Fruit fly (Drosophila melanogaster) whole organism, embryonic: Measurements from ENCODE around the gene Stat92E.

Experiments used
- Adf1 ChIP-seq: fragments of 200-800 bp; sonication (Bioruptor generic); IDR thresholded peaks from 2 replicates; pipeline ENCODE4 v1.3.6; 2022; ENCODE audit warnings: missing biosample characterization, missing genetic modification characterization
- Antp ChIP-seq: fragments of 200-800 bp; sonication (Bioruptor generic); optimal IDR thresholded peaks from 3 replicates; lab custom pipeline; 2016; ENCODE audit warnings: missing biosample characterization, missing genetic modification characterization
- Atf-2 ChIP-seq: fragments of 200-800 bp; sonication (Bioruptor generic); optimal IDR thresholded peaks from 2 replicates; lab custom pipeline; 2016; ENCODE audit warnings: missing biosample characterization, missing genetic modification characterization
- Atf3 ChIP-seq: fragments of 200-800 bp; sonication (Bioruptor generic); optimal IDR thresholded peaks from 3 replicates; lab custom pipeline; 2016; ENCODE audit warnings: missing biosample characterization, missing genetic modification characterization
- Blimp-1 ChIP-seq: fragments of 200-800 bp; sonication (Bioruptor generic); optimal IDR thresholded peaks from 3 replicates; lab custom pipeline; 2018; ENCODE audit warnings: missing biosample characterization, missing genetic modification characterization, mild to moderate bottlenecking, moderate library complexity, missing genetic modification reagents
- CG10274 ChIP-seq: fragments of 200-800 bp; sonication (Bioruptor generic); optimal IDR thresholded peaks from 3 replicates; lab custom pipeline; 2017; ENCODE audit warnings: missing biosample characterization, mild to moderate bottlenecking, missing genetic modification characterization
- CG10462 ChIP-seq: fragments of 200-800 bp; sonication (Bioruptor generic); optimal IDR thresholded peaks from 2 replicates; lab custom pipeline; 2016; ENCODE audit warnings: missing biosample characterization, missing genetic modification characterization
- CG12071 ChIP-seq: fragments of 200-800 bp; sonication (Bioruptor generic); optimal IDR thresholded peaks from 3 replicates; lab custom pipeline; 2018; ENCODE audit warnings: missing biosample characterization, mild to moderate bottlenecking, missing genetic modification characterization
- CG13775 ChIP-seq: fragments of 200-800 bp; sonication (Bioruptor generic); optimal IDR thresholded peaks from 3 replicates; lab custom pipeline; 2017; ENCODE audit warnings: missing biosample characterization, mild to moderate bottlenecking, missing genetic modification characterization
- CG14441 ChIP-seq: fragments of 200-800 bp; sonication (Bioruptor generic); IDR thresholded peaks from 2 replicates; pipeline ENCODE4 v1.3.6; 2022; ENCODE audit warnings: missing biosample characterization, missing genetic modification characterization
- CG15269 ChIP-seq: fragments of 200-800 bp; sonication (Bioruptor generic); optimal IDR thresholded peaks from 2 replicates; lab custom pipeline; 2018; ENCODE audit warnings: missing biosample characterization, mild to moderate bottlenecking, missing genetic modification characterization, moderate library complexity
- CG17912 ChIP-seq: fragments of 200-800 bp; sonication (Bioruptor generic); optimal IDR thresholded peaks from 2 replicates; lab custom pipeline; 2018; ENCODE audit warnings: missing biosample characterization, mild to moderate bottlenecking, missing genetic modification characterization
- CG2202 ChIP-seq: fragments of 200-800 bp; sonication (Bioruptor generic); optimal IDR thresholded peaks from 2 replicates; lab custom pipeline; 2018; ENCODE audit warnings: missing biosample characterization, mild to moderate bottlenecking, missing genetic modification characterization
- CG2678 ChIP-seq: fragments of 200-800 bp; sonication (Bioruptor generic); optimal IDR thresholded peaks from 3 replicates; lab custom pipeline; 2019; ENCODE audit warnings: missing biosample characterization, mild to moderate bottlenecking, missing genetic modification characterization, moderate library complexity
- CG32767 ChIP-seq: fragments of 200-800 bp; sonication (Bioruptor generic); IDR thresholded peaks from 2 replicates; pipeline ENCODE4 v1.3.6; 2022; ENCODE audit warnings: missing biosample characterization, missing genetic modification characterization
- CG34376 ChIP-seq: fragments of 200-800 bp; sonication (Bioruptor generic); optimal IDR thresholded peaks from 2 replicates; lab custom pipeline; 2018; ENCODE audit warnings: missing biosample characterization, mild to moderate bottlenecking, missing genetic modification characterization
- CG42726 ChIP-seq: fragments of 200-800 bp; sonication (Bioruptor generic); IDR thresholded peaks from 2 replicates; pipeline ENCODE4 v1.3.6; 2022; ENCODE audit warnings: missing biosample characterization, missing genetic modification characterization; ENCODE audit not compliant: partially characterized antibody
- CG6175 ChIP-seq: fragments of 200-800 bp; sonication (Bioruptor generic); IDR thresholded peaks from 3 replicates; pipeline ENCODE4 v1.3.6; 2022; ENCODE audit warnings: missing biosample characterization, missing genetic modification characterization
- CG7745 ChIP-seq: fragments of 200-800 bp; sonication (Bioruptor generic); optimal IDR thresholded peaks from 2 replicates; lab custom pipeline; 2018; ENCODE audit warnings: missing biosample characterization, mild to moderate bottlenecking, missing genetic modification characterization, moderate library complexity
- CG7963 ChIP-seq: fragments of 200-800 bp; sonication (Bioruptor generic); IDR thresholded peaks from 3 replicates; pipeline ENCODE4 v1.3.6; 2022; ENCODE audit warnings: missing biosample characterization, missing genetic modification characterization; ENCODE audit not compliant: partially characterized antibody
- Dip3 ChIP-seq: fragments of 200-800 bp; sonication (Bioruptor generic); optimal IDR thresholded peaks from 3 replicates; lab custom pipeline; 2016; ENCODE audit warnings: missing biosample characterization, missing genetic modification characterization
- Doc3 ChIP-seq: fragments of 200-800 bp; sonication (Bioruptor generic); IDR thresholded peaks from 3 replicates; pipeline ENCODE4 v1.3.6; 2022; ENCODE audit warnings: missing biosample characterization, missing genetic modification characterization; ENCODE audit not compliant: partially characterized antibody
- ERR ChIP-seq: fragments of 200-800 bp; sonication (Bioruptor generic); optimal IDR thresholded peaks from 2 replicates; lab custom pipeline; 2016; ENCODE audit warnings: missing biosample characterization, missing genetic modification characterization
- Hmx ChIP-seq: fragments of 200-800 bp; sonication (Bioruptor generic); optimal IDR thresholded peaks from 2 replicates; lab custom pipeline; 2016; ENCODE audit warnings: missing biosample characterization, missing genetic modification characterization
- Hr3 ChIP-seq: fragments of 200-800 bp; sonication (Bioruptor generic); optimal IDR thresholded peaks from 3 replicates; lab custom pipeline; 2016; ENCODE audit warnings: missing biosample characterization, missing genetic modification characterization
- Mad ChIP-seq: fragments of 200-800 bp; sonication (Bioruptor generic); optimal IDR thresholded peaks from 2 replicates; lab custom pipeline; 2016; ENCODE audit warnings: missing biosample characterization, missing genetic modification characterization
- NC2β ChIP-seq: fragments of 200-800 bp; sonication (Bioruptor generic); optimal IDR thresholded peaks from 2 replicates; lab custom pipeline; 2016; ENCODE audit warnings: missing biosample characterization, missing genetic modification characterization
- Nf-YB ChIP-seq: fragments of 200-800 bp; sonication (Bioruptor generic); optimal IDR thresholded peaks from 3 replicates; lab custom pipeline; 2019; ENCODE audit warnings: missing biosample characterization, mild to moderate bottlenecking, missing genetic modification characterization, moderate library complexity
- Nf-YC ChIP-seq: fragments of 200-800 bp; optimal IDR thresholded peaks from 3 replicates; lab custom pipeline; 2019; ENCODE audit warnings: missing biosample characterization, mild to moderate bottlenecking, missing genetic modification characterization, moderate library complexity
- Poxn ChIP-seq: fragments of 200-800 bp; sonication (Bioruptor generic); IDR thresholded peaks from 2 replicates; pipeline ENCODE4 v1.3.6; 2022; ENCODE audit warnings: missing biosample characterization, missing genetic modification characterization
- Rfx ChIP-seq: fragments of 200-800 bp; sonication (Bioruptor generic); IDR thresholded peaks from 2 replicates; pipeline ENCODE4 v1.3.6; 2022; ENCODE audit warnings: missing biosample characterization, missing genetic modification characterization
- Stat92E ChIP-seq, 3 experiments: fragments of >200 bp in 2 of 3; fragments of 200-800 bp in 1 of 3; sonication (Bioruptor generic) in 1 of 3; optimal IDR thresholded peaks; 2 replicates each; lab custom pipeline; 2017 to 2019; ENCODE audit warnings: missing biosample characterization in 3 of 3, missing genetic modification characterization in 3 of 3, mild to moderate bottlenecking in 1 of 3, moderate library complexity in 1 of 3
- Tbp ChIP-seq: fragments of >200 bp; optimal IDR thresholded peaks from 2 replicates; lab custom pipeline; 2018; ENCODE audit warnings: missing biosample characterization, missing genetic modification characterization
- Usf ChIP-seq: fragments of 200-800 bp; sonication (Bioruptor generic); optimal IDR thresholded peaks from 2 replicates; lab custom pipeline; 2017; ENCODE audit warnings: missing genotype, missing biosample characterization, missing genetic modification characterization
- Vsx1 ChIP-seq: fragments of 200-800 bp; sonication (Bioruptor generic); optimal IDR thresholded peaks from 2 replicates; lab custom pipeline; 2017; ENCODE audit warnings: missing biosample characterization, mild to moderate bottlenecking, missing genetic modification characterization, missing genetic modification reagents
- bowl ChIP-seq: fragments of 200-800 bp; sonication (Bioruptor generic); IDR thresholded peaks from 2 replicates; pipeline ENCODE4 v1.3.6; 2022; ENCODE audit warnings: missing biosample characterization, missing genetic modification characterization
- cas ChIP-seq: fragments of 200-800 bp; sonication (Bioruptor generic); IDR thresholded peaks from 2 replicates; pipeline ENCODE4 v1.3.6; 2022; ENCODE audit warnings: missing biosample characterization, missing genetic modification characterization
- chinmo ChIP-seq: fragments of 200-800 bp; sonication (Bioruptor generic); IDR thresholded peaks from 4 replicates; pipeline ENCODE4 v1.3.6; 2022; ENCODE audit warnings: missing biosample characterization, missing genetic modification characterization; ENCODE audit not compliant: partially characterized antibody
- cwo ChIP-seq: fragments of 200-800 bp; sonication (Bioruptor generic); optimal IDR thresholded peaks from 3 replicates; lab custom pipeline; 2017; ENCODE audit warnings: missing biosample characterization, missing genetic modification characterization, mild to moderate bottlenecking, moderate library complexity, missing genetic modification reagents
- dimm ChIP-seq: fragments of 200-800 bp; sonication (Bioruptor generic); IDR thresholded peaks from 2 replicates; pipeline ENCODE4 v1.3.6; 2022; ENCODE audit warnings: missing biosample characterization, missing genetic modification characterization
- exex ChIP-seq: fragments of 200-800 bp; sonication (Bioruptor generic); optimal IDR thresholded peaks from 4 replicates; lab custom pipeline; 2018; ENCODE audit warnings: missing biosample characterization, mild to moderate bottlenecking, missing genetic modification characterization, moderate library complexity
- fd3F ChIP-seq: fragments of 200-800 bp; sonication (Bioruptor generic); optimal IDR thresholded peaks from 2 replicates; lab custom pipeline; 2018; ENCODE audit warnings: missing biosample characterization, mild to moderate bottlenecking, missing genetic modification characterization, moderate library complexity
- gcm ChIP-seq: fragments of 200-800 bp; sonication (Bioruptor generic); optimal IDR thresholded peaks from 2 replicates; lab custom pipeline; 2019; ENCODE audit warnings: missing biosample characterization, mild to moderate bottlenecking, missing genetic modification characterization, moderate library complexity
- ham ChIP-seq: fragments of 200-800 bp; sonication (Bioruptor generic); IDR thresholded peaks from 2 replicates; pipeline ENCODE4 v1.3.6; 2022; ENCODE audit warnings: missing biosample characterization, missing genetic modification characterization
- nmo ChIP-seq: fragments of 200-800 bp; sonication (Bioruptor generic); optimal IDR thresholded peaks from 2 replicates; lab custom pipeline; 2018; ENCODE audit warnings: missing biosample characterization, mild to moderate bottlenecking, missing genetic modification characterization, moderate library complexity
- pfk ChIP-seq: fragments of 200-800 bp; sonication (Bioruptor generic); optimal IDR thresholded peaks from 2 replicates; lab custom pipeline; 2018; ENCODE audit warnings: missing biosample characterization, mild to moderate bottlenecking, missing genetic modification characterization, moderate library complexity
- phol ChIP-seq: fragments of 200-800 bp; sonication (Bioruptor generic); optimal IDR thresholded peaks from 3 replicates; lab custom pipeline; 2018; ENCODE audit warnings: missing biosample characterization, mild to moderate bottlenecking, missing genetic modification characterization, moderate library complexity
- stc ChIP-seq: fragments of 200-800 bp; sonication (Bioruptor generic); IDR thresholded peaks from 2 replicates; pipeline ENCODE4 v1.3.6; 2022; ENCODE audit warnings: missing biosample characterization, missing genetic modification characterization
- tgo ChIP-seq: fragments of 200-800 bp; sonication (Bioruptor generic); IDR thresholded peaks from 3 replicates; pipeline ENCODE4 v1.3.6; 2022; ENCODE audit warnings: missing biosample characterization, missing genetic modification characterization
- unpg ChIP-seq: fragments of 200-800 bp; sonication (Bioruptor generic); optimal IDR thresholded peaks from 3 replicates; lab custom pipeline; 2018; ENCODE audit warnings: missing biosample characterization, mild to moderate bottlenecking, missing genetic modification characterization, moderate library complexity
- vfl ChIP-seq: fragments of 200-800 bp; sonication (Bioruptor generic); optimal IDR thresholded peaks from 2 replicates; lab custom pipeline; 2016; ENCODE audit warnings: missing biosample characterization, missing genetic modification characterization

Gene Stat92E

dm6 chr3R:20555023-20555422, 2.9 kb upstream of the Stat92E start (continued):
- TF ChIP-seq nmo (GFP tag; lab: Kevin White, UChicago) (peak; percentile 64), Stat92E (GFP tag; optimal IDR thresholded peaks at IDR 0.05; lab: Kevin White, UChicago) (peak in 1 of 3 experiments; percentile 22), Vsx1 (GFP tag; lab: Kevin White, UChicago) (peak; percentile 4), CG6175 (GFP tag; lab: Robert Waterston, UW) (no peak), CG14441 (peak; percentile 57), CG2202 (no peak), CG17912 (no peak), Poxn (GFP tag; lab: Robert Waterston, UW) (no peak), Hr3 (no peak), ERR (GFP tag; lab: Kevin White, UChicago) (no peak), CG7745 (tag; lab: Kevin White, UChicago) (no peak), CG10274 (GFP tag; lab: Kevin White, UChicago) (peak; percentile 25), ham (GFP tag; lab: Robert Waterston, UW) (no peak), gcm (GFP tag; lab: Kevin White, UChicago) (peak; percentile 17), CG12071 (GFP tag; lab: Kevin White, UChicago) (no peak), Doc3 (GFP tag; lab: Robert Waterston, UW) (no peak), CG13775 (GFP tag; lab: Kevin White, UChicago) (no peak), tgo (GFP tag; lab: Robert Waterston, UW) (peak; percentile 74), chinmo (GFP tag; lab: Robert Waterston, UW) (no peak), Atf-2 (GFP tag; lab: Kevin White, UChicago) (no peak), CG7963 (GFP tag; lab: Robert Waterston, UW) (no peak), CG32767 (GFP tag; lab: Robert Waterston, UW) (no peak), CG42726 (no peak), Adf1 (GFP tag; lab: Robert Waterston, UW) (no peak), unpg (GFP tag; lab: Kevin White, UChicago) (peak; percentile 47), phol (tag; lab: Kevin White, UChicago) (peak; percentile 10), Atf3 (GFP tag; lab: Kevin White, UChicago) (no peak), Tbp (GFP tag; lab: Kevin White, UChicago) (no peak), Nf-YC (peak; percentile 49), dimm (GFP tag; lab: Robert Waterston, UW) (no peak), Antp (GFP tag; lab: Kevin White, UChicago) (no peak), bowl (GFP tag; lab: Robert Waterston, UW) (no peak), cas (GFP tag; lab: Robert Waterston, UW) (no peak), Mad (GFP tag; lab: Kevin White, UChicago) (no peak), exex (tag; lab: Kevin White, UChicago) (peak; percentile 85), CG10462 (GFP tag; lab: Kevin White, UChicago) (no peak), Dip3 (GFP tag; lab: Kevin White, UChicago) (peak; percentile 74), vfl (GFP tag; lab: Kevin White, UChicago) (no peak), CG15269 (tag; lab: Kevin White, UChicago) (peak; percentile 1), CG34376 (GFP tag; lab: Kevin White, UChicago) (peak; percentile 45), Usf (GFP tag; lab: Kevin White, UChicago) (no peak), NC2β (no peak), fd3F (GFP tag; lab: Kevin White, UChicago) (no peak), stc (GFP tag; lab: Robert Waterston, UW) (peak; percentile 77), Hmx (GFP tag; lab: Kevin White, UChicago) (peak; percentile 35), Blimp-1 (GFP tag; lab: Kevin White, UChicago) (peak; percentile 43), cwo (GFP tag; lab: Kevin White, UChicago) (peak; percentile 79), CG2678 (peak; percentile 87), Rfx (peak; percentile 81), Nf-YB (no peak), pfk (GFP tag; lab: Kevin White, UChicago) (no peak)
